Worm (Caenorhabditis elegans): Measurements from ENCODE around the gene math-10.

- TF ChIP-seq snpc-4 (tag; optimal IDR thresholded peaks at IDR 0.05): no peak
- no peak for TF ChIP-seq daf-19 (GFP tag; conservative IDR thresholded peaks at IDR 0.05)
- TF ChIP-seq nhr-10 (tag; optimal IDR thresholded peaks at IDR 0.05): no peak
- no peak for TF ChIP-seq tag-97 (GFP tag; IDR thresholded peaks at IDR 0.05)
- no peak for TF ChIP-seq lin-39 (tag; optimal IDR thresholded peaks at IDR 0.05)
- no peak for TF ChIP-seq pha-4 (GFP tag; IDR thresholded peaks at IDR 0.05)
- no peak for TF ChIP-seq pha-4 (tag; optimal IDR thresholded peaks at IDR 0.05)
- TF ChIP-seq zag-1 (tag; optimal IDR thresholded peaks at IDR 0.05): no peak
- TF ChIP-seq unc-62 (GFP tag; optimal IDR thresholded peaks at IDR 0.05 in 1 of 2): no peak
- TF ChIP-seq unc-62 (tag; optimal IDR thresholded peaks at IDR 0.05): no peak
- no peak for TF ChIP-seq Y5F2A.4 (GFP tag; optimal IDR thresholded peaks at IDR 0.05)
- TF ChIP-seq fos-1 (tag; optimal IDR thresholded peaks at IDR 0.05): no peak
- no peak for TF ChIP-seq ces-1 (GFP tag; optimal IDR thresholded peaks at IDR 0.05)
- no peak for TF ChIP-seq Y105C5A.15 (GFP tag; IDR thresholded peaks at IDR 0.05)
- TF ChIP-seq dmd-8 (GFP tag; IDR thresholded peaks at IDR 0.05): no peak
- TF ChIP-seq Y75B8A.6 (GFP tag; IDR thresholded peaks at IDR 0.05): no peak
Observed at ce11 chrII:1831883-1832388, 39.4 kb upstream of the math-10 start, which contains the start of gene math-39.

Data from whole organism, L4 larva.